Fruit fly (Drosophila melanogaster) whole organism, embryonic: ENCODE data around the gene Sap30.
A peak's percentile ranks its signal among the peaks of the same experiment; 100 is the strongest.

Source experiments
- Awh ChIP-seq: fragments of 200-800 bp; sonication (Bioruptor generic); IDR thresholded peaks from 2 replicates; pipeline ENCODE4, ENCODE4 v1.3.6; 2022; ENCODE audit warnings: missing biosample characterization, missing genetic modification characterization
- CG10565 ChIP-seq: fragments of 200-800 bp; sonication (Bioruptor generic); optimal IDR thresholded peaks from 3 replicates; lab custom pipeline; 2016; ENCODE audit warnings: missing biosample characterization, mild to moderate bottlenecking, missing genetic modification characterization
- CG11695 ChIP-seq: fragments of 200-800 bp; sonication (Bioruptor generic); IDR thresholded peaks from 3 replicates; pipeline ENCODE4 v1.3.6; 2022; ENCODE audit warnings: missing biosample characterization, missing genetic modification characterization
- CG12071 ChIP-seq: fragments of 200-800 bp; sonication (Bioruptor generic); optimal IDR thresholded peaks from 3 replicates; lab custom pipeline; 2018; ENCODE audit warnings: missing biosample characterization, mild to moderate bottlenecking, missing genetic modification characterization
- CG1233 ChIP-seq: fragments of 200-800 bp; sonication (Bioruptor generic); optimal IDR thresholded peaks from 4 replicates; lab custom pipeline; 2018; ENCODE audit warnings: missing biosample characterization, mild to moderate bottlenecking, missing genetic modification characterization
- CG14014 ChIP-seq: fragments of 200-800 bp; sonication (Bioruptor generic); IDR thresholded peaks from 2 replicates; pipeline ENCODE4 v1.3.6; 2022; ENCODE audit warnings: missing biosample characterization, missing genetic modification characterization
- CG16815 ChIP-seq: fragments of 200-800 bp; sonication (Bioruptor generic); optimal IDR thresholded peaks from 3 replicates; lab custom pipeline; 2017; ENCODE audit warnings: missing biosample characterization, mild to moderate bottlenecking, missing genetic modification characterization
- CG17328 ChIP-seq: fragments of 200-800 bp; sonication (Bioruptor generic); IDR thresholded peaks from 2 replicates; pipeline ENCODE4 v1.3.6; 2022; ENCODE audit warnings: missing biosample characterization, missing genetic modification characterization
- CG17612 ChIP-seq: fragments of 200-800 bp; sonication (Bioruptor generic); IDR thresholded peaks from 2 replicates; pipeline ENCODE4 v1.3.6; 2022; ENCODE audit warnings: missing biosample characterization, missing genetic modification characterization
- CG1832 ChIP-seq: fragments of 200-800 bp; sonication (Bioruptor generic); optimal IDR thresholded peaks from 2 replicates; lab custom pipeline; 2017; ENCODE audit warnings: missing biosample characterization, mild to moderate bottlenecking, missing genetic modification characterization, inconsistent platforms
- CG3065 ChIP-seq: fragments of 200-800 bp; sonication (Bioruptor generic); optimal IDR thresholded peaks from 2 replicates; lab custom pipeline; 2016; ENCODE audit warnings: missing biosample characterization, missing genetic modification characterization
- CG3163 ChIP-seq: fragments of 200-800 bp; sonication (Bioruptor generic); optimal IDR thresholded peaks from 3 replicates; lab custom pipeline; 2016; ENCODE audit warnings: missing biosample characterization, missing genetic modification characterization
- CG6765 ChIP-seq: fragments of 200-800 bp; sonication (Bioruptor generic); optimal IDR thresholded peaks from 3 replicates; lab custom pipeline; 2017; ENCODE audit warnings: missing biosample characterization, mild to moderate bottlenecking, missing genetic modification characterization
- CG9797 ChIP-seq: fragments of 200-800 bp; sonication (Bioruptor generic); optimal IDR thresholded peaks from 3 replicates; lab custom pipeline; 2018; ENCODE audit warnings: missing biosample characterization, mild to moderate bottlenecking, missing genetic modification characterization
- Chrac-16 ChIP-seq: fragments of 200-800 bp; sonication (Bioruptor generic); optimal IDR thresholded peaks from 3 replicates; lab custom pipeline; 2016; ENCODE audit warnings: missing biosample characterization, missing genetic modification characterization
- CrebB ChIP-seq: fragments of 200-800 bp; sonication (Bioruptor generic); optimal IDR thresholded peaks from 3 replicates; lab custom pipeline; 2018; ENCODE audit warnings: missing biosample characterization, mild to moderate bottlenecking, missing genetic modification characterization
- Eip74EF ChIP-seq, 2 experiments: fragments of 200-800 bp in 1 of 2; fragments of >200 bp in 1 of 2; sonication (Bioruptor generic) in 1 of 2; optimal IDR thresholded peaks; 2 replicates each; lab custom pipeline; 2017 to 2019; ENCODE audit warnings: missing biosample characterization in 2 of 2, missing genetic modification characterization in 2 of 2, mild to moderate bottlenecking in 1 of 2, moderate library complexity in 1 of 2
- Ets97D ChIP-seq: fragments of 200-800 bp; sonication (Bioruptor generic); optimal IDR thresholded peaks from 3 replicates; lab custom pipeline; 2016; ENCODE audit warnings: missing biosample characterization, missing genetic modification characterization
- HmgZ ChIP-seq: fragments of 200-800 bp; sonication (Bioruptor generic); optimal IDR thresholded peaks from 2 replicates; lab custom pipeline; 2018; ENCODE audit warnings: missing biosample characterization, mild to moderate bottlenecking, missing genetic modification characterization
- Mad ChIP-seq: fragments of 200-800 bp; sonication (Bioruptor generic); optimal IDR thresholded peaks from 2 replicates; lab custom pipeline; 2016; ENCODE audit warnings: missing biosample characterization, missing genetic modification characterization
- Mes4 ChIP-seq: fragments of 200-800 bp; sonication (Bioruptor generic); optimal IDR thresholded peaks from 2 replicates; lab custom pipeline; 2016; ENCODE audit warnings: missing biosample characterization, missing genetic modification characterization
- NFAT ChIP-seq: fragments of 200-800 bp; sonication (Bioruptor generic); IDR thresholded peaks from 2 replicates; pipeline ENCODE4 v1.3.6; 2022; ENCODE audit warnings: missing biosample characterization, missing genetic modification characterization
- Nf-YA ChIP-seq: fragments of 200-800 bp; sonication (Bioruptor generic); IDR thresholded peaks from 2 replicates; pipeline ENCODE4 v1.3.6; 2022; ENCODE audit warnings: missing biosample characterization, missing genetic modification characterization
- Nf-YB ChIP-seq: fragments of 200-800 bp; sonication (Bioruptor generic); optimal IDR thresholded peaks from 3 replicates; lab custom pipeline; 2019; ENCODE audit warnings: missing biosample characterization, mild to moderate bottlenecking, missing genetic modification characterization, moderate library complexity
- NfI ChIP-seq: fragments of 200-800 bp; sonication (Bioruptor generic); optimal IDR thresholded peaks from 3 replicates; lab custom pipeline; 2018; ENCODE audit warnings: missing biosample characterization, mild to moderate bottlenecking, missing genetic modification characterization, moderate library complexity
- PHDP ChIP-seq: fragments of 200-800 bp; sonication (Bioruptor generic); optimal IDR thresholded peaks from 3 replicates; lab custom pipeline; 2018; ENCODE audit warnings: missing biosample characterization, mild to moderate bottlenecking, missing genetic modification characterization, moderate library complexity
- Six4 ChIP-seq: fragments of 200-800 bp; sonication (Bioruptor generic); optimal IDR thresholded peaks from 2 replicates; lab custom pipeline; 2016; ENCODE audit warnings: missing biosample characterization, missing genetic modification characterization
- Stat92E ChIP-seq, 3 experiments: fragments of >200 bp in 2 of 3; fragments of 200-800 bp in 1 of 3; sonication (Bioruptor generic) in 1 of 3; optimal IDR thresholded peaks; 2 replicates each; lab custom pipeline; 2017 to 2019; ENCODE audit warnings: missing biosample characterization in 3 of 3, missing genetic modification characterization in 3 of 3, mild to moderate bottlenecking in 1 of 3, moderate library complexity in 1 of 3
- Xbp1 ChIP-seq: fragments of 200-800 bp; sonication (Bioruptor generic); optimal IDR thresholded peaks from 3 replicates; lab custom pipeline; 2016; ENCODE audit warnings: missing biosample characterization, mild to moderate bottlenecking, missing genetic modification characterization
- ap ChIP-seq: fragments of 200-800 bp; sonication (Bioruptor generic); IDR thresholded peaks from 2 replicates; pipeline ENCODE4 v1.3.6; 2022; ENCODE audit warnings: missing biosample characterization, missing genetic modification characterization
- ase ChIP-seq: fragments of 200-800 bp; sonication (Bioruptor generic); IDR thresholded peaks from 3 replicates; pipeline ENCODE4 v1.3.6; 2022; ENCODE audit warnings: missing biosample characterization, missing genetic modification characterization
- bigmax ChIP-seq: fragments of 200-800 bp; sonication (Bioruptor generic); optimal IDR thresholded peaks from 2 replicates; lab custom pipeline; 2018; ENCODE audit warnings: missing biosample characterization, mild to moderate bottlenecking, missing genetic modification characterization
- chm ChIP-seq: fragments of 200-800 bp; sonication (Bioruptor generic); IDR thresholded peaks from 2 replicates; pipeline ENCODE4 v1.3.6; 2022; ENCODE audit warnings: missing biosample characterization, missing genetic modification characterization
- dan ChIP-seq: fragments of 200-800 bp; sonication (Bioruptor generic); IDR thresholded peaks from 2 replicates; pipeline ENCODE4 v1.3.6; 2022; ENCODE audit warnings: missing biosample characterization, missing genetic modification characterization
- dmrt99B ChIP-seq: fragments of 200-800 bp; sonication (Bioruptor generic); optimal IDR thresholded peaks from 2 replicates; lab custom pipeline; 2018; ENCODE audit warnings: missing biosample characterization, mild to moderate bottlenecking, missing genetic modification characterization, moderate library complexity
- fd102C ChIP-seq: fragments of 200-800 bp; sonication (Bioruptor generic); optimal IDR thresholded peaks from 2 replicates; lab custom pipeline; 2018; ENCODE audit warnings: missing biosample characterization, mild to moderate bottlenecking, missing genetic modification characterization, moderate library complexity
- gcm2 ChIP-seq: fragments of 200-800 bp; sonication (Bioruptor generic); optimal IDR thresholded peaks from 2 replicates; lab custom pipeline; 2016; ENCODE audit warnings: missing biosample characterization, missing genetic modification characterization
- gro ChIP-seq: fragments of 200-800 bp; sonication (Bioruptor generic); optimal IDR thresholded peaks from 2 replicates; lab custom pipeline; 2016; ENCODE audit warnings: missing biosample characterization, missing genetic modification characterization
- h ChIP-seq: fragments of >200 bp; optimal IDR thresholded peaks from 2 replicates; lab custom pipeline; 2017
- maf-S ChIP-seq: fragments of 200-800 bp; sonication (Bioruptor generic); optimal IDR thresholded peaks from 2 replicates; lab custom pipeline; 2016; ENCODE audit warnings: missing biosample characterization, missing genetic modification characterization
- nerfin-2 ChIP-seq: fragments of 200-800 bp; sonication (Bioruptor generic); IDR thresholded peaks from 2 replicates; pipeline ENCODE4 v1.3.6; 2022; ENCODE audit warnings: missing biosample characterization, missing genetic modification characterization; ENCODE audit not compliant: partially characterized antibody
- odd ChIP-seq: fragments of 200-800 bp; sonication (Bioruptor generic); optimal IDR thresholded peaks from 2 replicates; lab custom pipeline; 2017; ENCODE audit warnings: missing biosample characterization, mild to moderate bottlenecking, missing genetic modification characterization
- org-1 ChIP-seq: fragments of 200-800 bp; sonication (Bioruptor generic); optimal IDR thresholded peaks from 2 replicates; lab custom pipeline; 2017; ENCODE audit warnings: missing biosample characterization, missing genetic modification characterization
- rib ChIP-seq: fragments of 200-800 bp; sonication (Bioruptor generic); IDR thresholded peaks from 2 replicates; pipeline ENCODE4 v1.3.6; 2022; ENCODE audit warnings: missing biosample characterization, missing genetic modification characterization
- ssp ChIP-seq: fragments of 200-800 bp; sonication (Bioruptor generic); IDR thresholded peaks from 2 replicates; pipeline ENCODE4 v1.3.6; 2022; ENCODE audit warnings: missing biosample characterization, missing genetic modification characterization
- tio ChIP-seq: fragments of 200-800 bp; sonication (Bioruptor generic); optimal IDR thresholded peaks from 2 replicates; lab custom pipeline; 2017; ENCODE audit warnings: missing biosample characterization, missing genetic modification characterization, inconsistent platforms
- usp ChIP-seq: fragments of >200 bp; optimal IDR thresholded peaks from 2 replicates; lab custom pipeline; 2017; ENCODE audit warnings: missing biosample characterization, missing genetic modification characterization
- zen2 ChIP-seq: fragments of 200-800 bp; sonication (Bioruptor generic); IDR thresholded peaks from 3 replicates; pipeline ENCODE4 v1.3.6; 2022; ENCODE audit warnings: missing biosample characterization, missing genetic modification characterization; ENCODE audit not compliant: partially characterized antibody

Gene Sap30

DNA sequence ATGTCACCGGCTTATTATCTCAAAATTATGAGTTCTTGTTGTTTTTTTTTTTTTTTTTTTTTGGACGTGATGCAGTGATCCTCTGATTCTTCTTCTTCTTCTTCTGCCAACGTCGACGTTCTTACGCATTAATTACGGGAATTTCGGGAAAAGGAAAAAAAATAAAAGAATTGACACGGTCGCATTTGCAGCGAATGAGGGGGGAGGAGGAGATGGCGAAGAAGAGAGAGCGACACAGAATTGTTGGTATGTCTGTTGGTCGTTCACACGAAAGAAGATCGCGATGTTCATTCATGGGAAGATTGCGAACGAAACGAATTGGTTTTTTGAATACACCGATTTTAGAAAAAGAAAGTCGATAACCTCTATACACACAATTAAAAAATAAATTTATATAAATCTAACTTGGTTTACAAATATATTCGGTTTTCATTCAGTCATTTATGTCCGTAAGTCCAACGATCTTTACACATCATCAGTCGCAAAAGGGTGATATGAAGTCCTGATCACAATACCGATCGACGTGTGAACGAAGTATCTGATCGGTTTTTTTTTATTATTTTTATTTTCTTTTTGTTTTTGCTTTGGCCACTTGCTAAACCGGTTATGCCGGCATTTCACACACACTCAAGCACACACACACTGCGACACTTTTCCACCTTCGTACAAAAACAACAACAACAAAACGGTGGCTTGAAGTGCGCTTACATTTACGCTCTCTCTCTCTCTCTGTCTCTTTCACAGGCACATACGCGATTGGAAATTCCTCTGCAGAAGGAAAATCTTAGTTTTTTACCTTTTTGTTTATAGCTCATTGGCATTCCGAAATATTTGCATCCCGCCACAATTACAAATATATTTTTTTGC is 36.1 kb upstream of the Sap30 start (continued):
- TF ChIP-seq maf-S (GFP tag; lab: Kevin White, UChicago) (no peak), CG17328 (GFP tag; lab: Robert Waterston, UW) (peak; percentile 53), ssp (GFP tag; lab: Robert Waterston, UW) (no peak), Xbp1 (peak; percentile 60), HmgZ (tag; lab: Kevin White, UChicago) (peak; percentile 68), Eip74EF (GFP tag; optimal IDR thresholded peaks at IDR 0.05; lab: Kevin White, UChicago) (peak in 1 of 2 experiments; percentile 72), Six4 (GFP tag; lab: Kevin White, UChicago) (peak; percentile 48), dmrt99B (peak; percentile 84), CrebB (tag; lab: Kevin White, UChicago) (peak; percentile 62), Mes4 (GFP tag; lab: Kevin White, UChicago) (no peak), CG10565 (GFP tag; lab: Kevin White, UChicago) (no peak), CG3163 (GFP tag; lab: Kevin White, UChicago) (no peak), CG11695 (peak; percentile 63), CG17612 (GFP tag; lab: Robert Waterston, UW) (no peak), CG6765 (GFP tag; lab: Kevin White, UChicago) (peak; percentile 38), Chrac-16 (GFP tag; lab: Kevin White, UChicago) (peak; percentile 59), Nf-YA (no peak), ap (GFP tag; lab: Robert Waterston, UW) (no peak), Mad (GFP tag; lab: Kevin White, UChicago) (peak; percentile 28), NfI (peak; percentile 69), PHDP (tag; lab: Kevin White, UChicago) (peak; percentile 84), chm (GFP tag; lab: Robert Waterston, UW) (no peak; the same call in 1 of the 2 replicates), CG1233 (GFP tag; lab: Kevin White, UChicago) (peak; percentile 63), Ets97D (no peak), Stat92E (GFP tag; optimal IDR thresholded peaks at IDR 0.05; lab: Kevin White, UChicago) (no peak), gro (peak; percentile 50)

DNA sequence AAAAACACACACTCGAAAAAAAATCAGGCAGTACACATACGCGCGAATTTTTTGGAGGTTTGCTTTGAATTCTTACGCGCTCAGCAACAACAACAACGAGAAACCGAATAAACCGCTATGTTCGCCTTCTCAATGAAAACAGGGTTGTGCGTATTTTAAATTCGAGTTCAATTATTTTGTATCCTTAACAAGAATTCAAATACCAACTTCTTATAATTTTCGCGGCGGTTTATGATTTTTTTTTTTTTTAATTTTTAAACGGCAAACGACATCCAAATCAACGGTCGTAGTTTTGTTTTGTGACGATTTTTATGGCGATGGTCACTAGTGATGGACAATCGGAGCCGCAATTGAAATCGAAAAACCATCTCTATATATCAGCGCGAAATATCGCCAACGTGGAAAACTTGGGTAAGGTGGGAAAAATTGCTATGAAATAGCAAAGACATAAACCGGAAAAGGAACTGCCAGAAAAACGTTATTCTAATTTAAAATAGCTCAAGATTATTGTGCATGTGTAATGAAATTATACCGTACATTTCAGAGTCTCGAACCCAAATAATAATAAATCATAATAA is 35.4 kb upstream of the Sap30 start, which contains the start of gene goe:
goe (minus strand) TSS at position 332 of the 578 bp plus-strand sequence.
- TF ChIP-seq org-1 (GFP tag; lab: Kevin White, UChicago) (peak; percentile 77), CG12071 (GFP tag; lab: Kevin White, UChicago) (peak; percentile 44), usp (no peak), dan (no peak), CG1832 (GFP tag; lab: Kevin White, UChicago) (no peak), CG17612 (GFP tag; lab: Robert Waterston, UW) (peak; percentile 60; the same call in 1 of the 2 replicates), zen2 (peak; percentile 71), CG11695 (peak; percentile 29; the same call in 1 of the 3 replicates), tio (GFP tag; lab: Kevin White, UChicago) (peak; percentile 68), gcm2 (GFP tag; lab: Kevin White, UChicago) (peak; percentile 49), nerfin-2 (GFP tag; lab: Robert Waterston, UW) (peak; percentile 64), Awh (GFP tag; lab: Robert Waterston, UW) (peak; percentile 39; the same call in 1 of the 2 replicates), CG3065 (GFP tag; lab: Kevin White, UChicago) (peak; percentile 73), CG16815 (GFP tag; lab: Kevin White, UChicago) (peak; percentile 50), h (no peak), ssp (GFP tag; lab: Robert Waterston, UW) (peak; percentile 63), bigmax (GFP tag; lab: Kevin White, UChicago) (peak; percentile 0), fd102C (GFP tag; lab: Kevin White, UChicago) (peak; percentile 33), CG9797 (GFP tag; lab: Kevin White, UChicago) (peak; percentile 41), odd (GFP tag; lab: Kevin White, UChicago) (peak; percentile 63), Nf-YB (peak; percentile 47), CG14014 (GFP tag; lab: Robert Waterston, UW) (peak; percentile 85), NFAT (peak; percentile 91), rib (GFP tag; lab: Robert Waterston, UW) (no peak; the same call in 1 of the 2 replicates), ase (GFP tag; lab: Robert Waterston, UW) (peak; percentile 73; the same call in 2 of the 3 replicates)
